Fruit fly (Drosophila melanogaster) whole organism, adult: Measurements from ENCODE around the gene CG32588.

Experiments used
- CG12768 ChIP-seq: fragments of 200-800 bp; sonication (Bioruptor generic); optimal IDR thresholded peaks from 2 replicates; lab custom pipeline; 2017; ENCODE audit warnings: missing biosample characterization, missing genetic modification characterization, mild to moderate bottlenecking, moderate library complexity, missing genetic modification reagents
- CG14711 ChIP-seq: fragments of 200-800 bp; sonication (Bioruptor generic); optimal IDR thresholded peaks from 2 replicates; lab custom pipeline; 2018; ENCODE audit warnings: missing biosample characterization, mild to moderate bottlenecking, missing genetic modification characterization, moderate library complexity
- CG1620 ChIP-seq: fragments of 200-800 bp; sonication (Bioruptor generic); optimal IDR thresholded peaks from 2 replicates; lab custom pipeline; 2016; ENCODE audit warnings: missing biosample characterization, missing genetic modification characterization
- CG33017 ChIP-seq: fragments of 200-800 bp; sonication (Bioruptor generic); optimal IDR thresholded peaks from 2 replicates; lab custom pipeline; 2018; ENCODE audit warnings: missing biosample characterization, mild to moderate bottlenecking, missing genetic modification characterization, moderate library complexity
- CG7045 ChIP-seq: fragments of 200-800 bp; sonication (Bioruptor generic); optimal IDR thresholded peaks from 2 replicates; lab custom pipeline; 2017; ENCODE audit warnings: missing biosample characterization, mild to moderate bottlenecking, missing genetic modification characterization
- CG7101 ChIP-seq: fragments of 200-800 bp; sonication (Bioruptor generic); optimal IDR thresholded peaks from 2 replicates; lab custom pipeline; 2018; ENCODE audit warnings: missing biosample characterization, mild to moderate bottlenecking, missing genetic modification characterization, moderate library complexity
- Clk ChIP-seq: fragments of 200-800 bp; sonication (Bioruptor generic); optimal IDR thresholded peaks from 2 replicates; lab custom pipeline; 2017; ENCODE audit warnings: missing biosample characterization, missing genetic modification characterization
- Crg-1 ChIP-seq: fragments of 200-800 bp; sonication (Bioruptor generic); optimal IDR thresholded peaks from 2 replicates; lab custom pipeline; 2016; ENCODE audit warnings: missing biosample characterization, missing genetic modification characterization
- Mnt ChIP-seq: fragments of 200-800 bp; sonication (Bioruptor generic); optimal IDR thresholded peaks from 2 replicates; lab custom pipeline; 2016; ENCODE audit warnings: missing biosample characterization, mild to moderate bottlenecking, missing genetic modification characterization
- cic ChIP-seq: fragments of 200-800 bp; sonication (Bioruptor generic); optimal IDR thresholded peaks from 2 replicates; lab custom pipeline; 2017; ENCODE audit warnings: missing biosample characterization, mild to moderate bottlenecking, missing genetic modification characterization, moderate library complexity
- ovo ChIP-seq: fragments of 200-800 bp; sonication (Bioruptor generic); optimal IDR thresholded peaks from 2 replicates; lab custom pipeline; 2016; ENCODE audit warnings: missing biosample characterization, missing genetic modification characterization

DNA sequence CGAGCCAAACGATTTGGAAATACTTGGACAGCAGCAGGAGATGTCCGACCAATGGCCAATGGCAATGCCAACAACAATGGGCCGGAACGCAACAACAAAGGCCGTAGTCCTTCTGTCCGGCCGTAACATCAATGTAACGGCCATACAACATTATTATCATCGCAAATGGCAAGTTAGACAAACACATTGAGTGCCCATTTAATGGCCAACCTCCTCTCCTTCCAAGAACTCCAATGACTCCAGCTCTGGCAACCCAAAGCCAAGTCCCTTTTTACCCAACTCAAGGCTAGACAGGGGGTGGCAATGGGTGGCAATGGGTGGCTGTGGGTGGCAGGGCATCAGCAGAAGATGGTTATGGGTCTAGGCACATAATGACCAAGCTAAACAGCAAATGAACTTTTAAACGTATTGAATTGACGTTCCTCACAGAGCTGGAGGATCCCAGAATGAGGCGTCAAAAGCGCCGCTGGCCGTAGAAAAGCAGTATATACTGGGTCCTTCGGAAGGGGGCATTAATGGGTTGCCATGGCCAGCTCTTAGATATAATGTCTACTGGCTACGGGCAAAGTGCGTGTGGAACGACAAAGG is 6.5 kb downstream of the CG32588 start:
- TF ChIP-seq Crg-1, result no peak
- TF ChIP-seq CG7101 (tag; lab: Kevin White, UChicago), result no peak
- no peak for TF ChIP-seq CG1620 (GFP tag; lab: Kevin White, UChicago)
- TF ChIP-seq Clk (GFP tag; lab: Kevin White, UChicago), result no peak
- TF ChIP-seq CG7045 (GFP tag; lab: Kevin White, UChicago), result no peak
- no peak for TF ChIP-seq CG12768 (GFP tag; lab: Kevin White, UChicago)
- TF ChIP-seq ovo (GFP tag; lab: Kevin White, UChicago), result no peak
- no peak for TF ChIP-seq cic (GFP tag; lab: Kevin White, UChicago)
- no peak for TF ChIP-seq Mnt (GFP tag; lab: Kevin White, UChicago)
- no peak for TF ChIP-seq CG14711
- no peak for TF ChIP-seq CG33017 (tag; lab: Kevin White, UChicago)
